Worm (Caenorhabditis elegans): ENCODE measurements around the gene M03A1.3.

DNA sequence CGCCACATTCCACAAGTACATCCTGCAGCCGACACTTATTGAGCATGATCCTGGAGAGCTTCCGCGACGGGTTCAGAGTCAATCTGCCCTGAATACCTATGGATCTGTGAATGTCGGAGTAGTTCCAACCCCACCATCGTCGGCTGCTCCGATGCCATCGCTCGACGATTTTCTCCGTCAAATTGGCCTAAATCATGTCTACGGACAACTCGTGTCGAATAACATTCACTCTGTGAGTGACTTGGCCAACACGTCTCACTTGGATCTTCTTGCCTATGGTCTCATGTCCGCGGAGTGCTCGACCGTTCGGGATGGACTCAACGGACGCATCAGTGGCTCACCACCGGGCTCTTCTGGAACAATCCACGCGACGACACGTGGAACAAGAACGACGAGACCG is 32.5 kb downstream of the M03A1.3 start:
- no peak for TF ChIP-seq ztf-23 (GFP tag; IDR thresholded peaks at IDR 0.05)
- no peak for TF ChIP-seq med-1 (GFP tag; optimal IDR thresholded peaks at IDR 0.05; ENCODE audit: insufficient read depth)
- no peak for TF ChIP-seq T22C8.4 (GFP tag; IDR thresholded peaks at IDR 0.05)
- no peak for TF ChIP-seq cog-1 (tag; optimal IDR thresholded peaks at IDR 0.05)
- TF ChIP-seq klf-2 (GFP tag; conservative IDR thresholded peaks at IDR 0.05) = no peak
- no peak for TF ChIP-seq ref-1 (GFP tag; conservative IDR thresholded peaks at IDR 0.05)

All from whole organism, midembryonic.